Fruit fly (Drosophila melanogaster): ENCODE results near the gene CG9451.

CG9451 gene

DNA sequence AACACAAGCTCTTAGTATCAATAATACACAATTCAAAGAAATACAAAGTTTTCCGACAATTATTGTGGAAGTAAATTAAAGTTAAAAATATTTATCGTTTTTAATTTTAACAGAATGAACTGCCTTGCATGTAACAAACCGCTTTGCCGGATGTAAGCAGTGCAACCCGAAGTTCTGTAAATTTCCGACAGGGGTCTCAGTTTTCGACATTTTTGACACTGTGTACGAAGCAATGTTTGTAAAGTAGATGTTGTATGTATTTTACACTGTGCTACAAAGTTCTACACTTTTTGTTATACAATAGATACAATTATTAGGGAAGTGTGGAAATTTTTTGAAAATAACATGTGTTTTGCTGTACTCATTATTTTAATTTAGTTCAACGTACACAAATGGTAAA is 15.9 kb upstream of the CG9451 start (continued):
- peak; percentile 73 for TF ChIP-seq grau (tag; optimal IDR thresholded peaks at IDR 0.05)
- TF ChIP-seq dati (GFP tag; IDR thresholded peaks at IDR 0.05): peak; percentile 89
- peak; percentile 80 for TF ChIP-seq CG11504 (tag; optimal IDR thresholded peaks at IDR 0.05)
- TF ChIP-seq ind (GFP tag; optimal IDR thresholded peaks at IDR 0.05): peak; percentile 87
- TF ChIP-seq lilli (GFP tag; optimal IDR thresholded peaks at IDR 0.05): peak; percentile 70
- peak; percentile 90 for TF ChIP-seq otp (GFP tag; IDR thresholded peaks at IDR 0.05)
- TF ChIP-seq CG16863 (GFP tag; optimal IDR thresholded peaks at IDR 0.05): peak; percentile 76
- TF ChIP-seq YL-1 (GFP tag; optimal IDR thresholded peaks at IDR 0.05): peak; percentile 33
- TF ChIP-seq sd (tag; optimal IDR thresholded peaks at IDR 0.05): no peak
- peak; percentile 68 for TF ChIP-seq CG3163 (GFP tag; optimal IDR thresholded peaks at IDR 0.05)
- TF ChIP-seq vvl (GFP tag; IDR thresholded peaks at IDR 0.05): peak; percentile 96
- peak; percentile 96 for TF ChIP-seq slou (GFP tag; optimal IDR thresholded peaks at IDR 0.05)
- no peak for TF ChIP-seq zen2 (GFP tag; IDR thresholded peaks at IDR 0.05; ENCODE audit: partially characterized antibody)
- TF ChIP-seq seq (GFP tag; IDR thresholded peaks at IDR 0.05): peak; percentile 60; the same call in 1 of the 2 replicates
- TF ChIP-seq Dad (GFP tag; optimal IDR thresholded peaks at IDR 0.05): peak; percentile 92
- TF ChIP-seq CG13624 (GFP tag; optimal IDR thresholded peaks at IDR 0.05): peak; percentile 94
- TF ChIP-seq CG1603 (tag; optimal IDR thresholded peaks at IDR 0.05): peak; percentile 93
- no peak; the same call in 1 of the 2 replicates for TF ChIP-seq Xrp1 (GFP tag; IDR thresholded peaks at IDR 0.05)
- TF ChIP-seq Doc3 (GFP tag; IDR thresholded peaks at IDR 0.05; ENCODE audit: partially characterized antibody): no peak
- TF ChIP-seq mirr (GFP tag; optimal IDR thresholded peaks at IDR 0.05): peak; percentile 90
- peak; percentile 93 for TF ChIP-seq H2.0 (GFP tag; IDR thresholded peaks at IDR 0.05)
- TF ChIP-seq klu (GFP tag; IDR thresholded peaks at IDR 0.05): peak; percentile 82
- 0 out of 2 replicates have a peak, but pooled peaks have one; percentile 50 for TF ChIP-seq CkIIα-i1 (GFP tag; IDR thresholded peaks at IDR 0.05)
- TF ChIP-seq Nf-YA (GFP tag; IDR thresholded peaks at IDR 0.05): peak; percentile 79
- peak; percentile 33 for TF ChIP-seq CG31388 (GFP tag; optimal IDR thresholded peaks at IDR 0.05)
- peak; percentile 72 for TF ChIP-seq CG10959 (GFP tag; IDR thresholded peaks at IDR 0.05)
- peak; percentile 75 for TF ChIP-seq CG15696 (tag; optimal IDR thresholded peaks at IDR 0.05)
- TF ChIP-seq Hr39 (optimal IDR thresholded peaks at IDR 0.05): no peak
- peak; percentile 48 for TF ChIP-seq CG1529 (GFP tag; optimal IDR thresholded peaks at IDR 0.05)
- peak; percentile 62 for TF ChIP-seq E2f2 (GFP tag; IDR thresholded peaks at IDR 0.05)
- TF ChIP-seq ems (GFP tag; optimal IDR thresholded peaks at IDR 0.05): peak; percentile 89
- peak; percentile 88 for TF ChIP-seq HHEX (GFP tag; optimal IDR thresholded peaks at IDR 0.05)
- peak; percentile 73 for TF ChIP-seq CG16815 (GFP tag; optimal IDR thresholded peaks at IDR 0.05)
- peak; percentile 92 for TF ChIP-seq repo (GFP tag; optimal IDR thresholded peaks at IDR 0.05)
- no peak for TF ChIP-seq Eip74EF (GFP tag; optimal IDR thresholded peaks at IDR 0.05)
- peak; percentile 76 for TF ChIP-seq CG7357 (GFP tag; IDR thresholded peaks at IDR 0.05)
- peak; percentile 49 for TF ChIP-seq psq (GFP tag; optimal IDR thresholded peaks at IDR 0.05)
- TF ChIP-seq disco-r (GFP tag; optimal IDR thresholded peaks at IDR 0.05): peak; percentile 93
- no peak for TF ChIP-seq br (optimal IDR thresholded peaks at IDR 0.05)
- peak; percentile 73 for TF ChIP-seq Bteb2 (GFP tag; optimal IDR thresholded peaks at IDR 0.05)
- TF ChIP-seq CG7987 (GFP tag; optimal IDR thresholded peaks at IDR 0.05): peak; percentile 97
- TF ChIP-seq Trl (optimal IDR thresholded peaks at IDR 0.05): no peak
- TF ChIP-seq Trl (GFP tag; optimal IDR thresholded peaks at IDR 0.05): peak; percentile 98
- peak; percentile 86 for TF ChIP-seq CG8944 (GFP tag; optimal IDR thresholded peaks at IDR 0.05)
- TF ChIP-seq D19A (tag; optimal IDR thresholded peaks at IDR 0.05): peak; percentile 62
- peak; percentile 67 for TF ChIP-seq CG15269 (tag; optimal IDR thresholded peaks at IDR 0.05)
- TF ChIP-seq CG8359 (GFP tag; optimal IDR thresholded peaks at IDR 0.05; ENCODE audit: borderline replicate concordance): peak; percentile 78
- peak; percentile 27 for TF ChIP-seq ac (GFP tag; optimal IDR thresholded peaks at IDR 0.05)
- peak; percentile 94 for TF ChIP-seq CG4424 (GFP tag; optimal IDR thresholded peaks at IDR 0.05)
- no peak for TF ChIP-seq CG17568 (GFP tag; optimal IDR thresholded peaks at IDR 0.05)
- peak; percentile 82; the same call in 1 of the 2 replicates for TF ChIP-seq ro (GFP tag; IDR thresholded peaks at IDR 0.05)
- peak; percentile 50 for TF ChIP-seq sim (GFP tag; IDR thresholded peaks at IDR 0.05)
